Worm (Caenorhabditis elegans): Measurements from ENCODE around the gene tin-9.1.

- TF ChIP-seq rnt-1 (tag; optimal IDR thresholded peaks at IDR 0.05): no peak
- TF ChIP-seq Y116A8C.19 (tag; optimal IDR thresholded peaks at IDR 0.05; ENCODE audit: borderline replicate concordance): no peak
- no peak for TF ChIP-seq alr-1 (tag; optimal IDR thresholded peaks at IDR 0.05; ENCODE audit: borderline replicate concordance)
- TF ChIP-seq lin-39 (tag; optimal IDR thresholded peaks at IDR 0.05): no peak
Observed at ce11 chrIV:7075063-7075462, 30.7 kb upstream of the tin-9.1 start, which contains the start of gene srg-50.
